Worm (Caenorhabditis elegans): ENCODE results near the gene C44C1.1.

DNA sequence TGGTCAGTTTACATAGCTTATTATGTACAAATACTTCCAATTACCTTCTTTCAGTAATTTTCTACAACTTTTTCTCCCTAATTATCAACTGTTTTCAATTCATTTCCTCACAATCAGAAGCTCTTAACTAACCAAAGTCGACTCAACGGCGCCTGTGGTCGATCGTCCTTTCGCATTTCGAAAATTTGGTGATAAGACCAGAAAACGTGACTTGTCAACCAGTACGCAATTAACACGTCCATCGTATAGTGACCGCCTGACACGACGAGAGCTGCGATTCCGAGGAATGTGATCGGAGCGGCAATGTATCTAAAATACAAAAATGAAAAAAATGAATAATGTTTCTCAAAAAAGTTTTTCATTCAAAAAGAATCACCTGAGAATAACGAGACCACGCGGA is 34.9 kb upstream of the C44C1.1 start:
- no peak for TF ChIP-seq med-1 (GFP tag; optimal IDR thresholded peaks at IDR 0.05; ENCODE audit: insufficient read depth)
- TF ChIP-seq klf-2 (GFP tag; conservative IDR thresholded peaks at IDR 0.05): no peak
- no peak for TF ChIP-seq flt-1 (GFP tag; IDR thresholded peaks at IDR 0.05)
- no peak for TF ChIP-seq ztf-23 (GFP tag; IDR thresholded peaks at IDR 0.05)
- no peak for TF ChIP-seq ref-1 (GFP tag; conservative IDR thresholded peaks at IDR 0.05)
- TF ChIP-seq ztf-29 (GFP tag; IDR thresholded peaks at IDR 0.05): no peak
- no peak for TF ChIP-seq T22C8.4 (GFP tag; IDR thresholded peaks at IDR 0.05)
- no peak for TF ChIP-seq tab-1 (GFP tag; IDR thresholded peaks at IDR 0.05)

Measured in whole organism, midembryonic.